Worm (Caenorhabditis elegans): ENCODE data around the gene F54G2.1.

DNA sequence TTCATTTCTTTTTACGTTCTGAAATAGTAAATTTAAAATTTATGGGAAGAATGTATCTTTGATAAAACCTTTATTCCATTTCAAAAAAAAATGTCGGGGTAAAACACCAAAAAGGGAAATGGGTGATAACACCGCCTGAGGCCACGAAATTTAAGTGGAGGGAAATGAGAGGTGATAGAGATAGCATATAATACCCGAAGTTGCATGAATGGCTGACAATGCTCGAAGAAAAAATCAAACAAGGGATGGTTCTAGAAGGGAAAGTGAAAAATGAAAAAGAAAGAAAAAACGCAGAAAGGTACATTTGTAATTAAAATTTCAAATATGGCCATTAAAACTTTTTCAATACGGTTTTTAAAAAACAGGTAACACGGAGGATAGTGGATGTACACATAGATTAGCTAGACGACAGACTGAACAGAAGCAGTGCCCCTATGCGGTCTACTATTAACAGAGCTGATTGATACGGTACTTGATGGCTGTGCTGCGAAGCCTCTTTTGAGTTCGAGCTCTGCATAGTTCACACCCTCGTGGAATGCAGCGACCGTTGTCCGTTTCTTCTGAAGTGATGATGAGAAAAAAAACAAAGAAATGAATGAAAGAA lies 34.1 kb upstream of the F54G2.1 start:
- TF ChIP-seq dao-5 (tag; optimal IDR thresholded peaks at IDR 0.05) (no peak), W03F9.2 (tag; optimal IDR thresholded peaks at IDR 0.05) (no peak)
